Fruit fly (Drosophila melanogaster) whole organism, embryonic: Measurements from ENCODE around the gene CG17032.

Experiments used
- B-H2 ChIP-seq: fragments of 200-800 bp; sonication (Bioruptor generic); optimal IDR thresholded peaks from 2 replicates; lab custom pipeline; 2018; ENCODE audit warnings: missing biosample characterization, mild to moderate bottlenecking, missing genetic modification characterization
- Blimp-1 ChIP-seq: fragments of 200-800 bp; sonication (Bioruptor generic); optimal IDR thresholded peaks from 3 replicates; lab custom pipeline; 2018; ENCODE audit warnings: missing biosample characterization, missing genetic modification characterization, mild to moderate bottlenecking, moderate library complexity, missing genetic modification reagents
- BtbVII ChIP-seq: fragments of 200-800 bp; sonication (Bioruptor generic); optimal IDR thresholded peaks from 3 replicates; lab custom pipeline; 2017; ENCODE audit warnings: missing biosample characterization, mild to moderate bottlenecking, missing genetic modification characterization
- CG10543 ChIP-seq: fragments of 200-800 bp; sonication (Bioruptor generic); optimal IDR thresholded peaks from 3 replicates; lab custom pipeline; 2017; ENCODE audit warnings: missing biosample characterization, mild to moderate bottlenecking, missing genetic modification characterization, moderate library complexity
- CG10654 ChIP-seq: fragments of 200-800 bp; sonication (Bioruptor generic); optimal IDR thresholded peaks from 2 replicates; lab custom pipeline; 2016; ENCODE audit warnings: missing biosample characterization, missing genetic modification characterization
- CG12744 ChIP-seq: fragments of 200-800 bp; sonication (Bioruptor generic); optimal IDR thresholded peaks from 2 replicates; lab custom pipeline; 2016; ENCODE audit warnings: missing biosample characterization, missing genetic modification characterization
- CG13894 ChIP-seq: fragments of 200-800 bp; sonication (Bioruptor generic); optimal IDR thresholded peaks from 3 replicates; lab custom pipeline; 2018; ENCODE audit warnings: missing biosample characterization, mild to moderate bottlenecking, missing genetic modification characterization, moderate library complexity
- CG2120 ChIP-seq: fragments of 200-800 bp; sonication (Bioruptor generic); optimal IDR thresholded peaks from 3 replicates; lab custom pipeline; 2016; ENCODE audit warnings: missing biosample characterization, missing genetic modification characterization
- CG31224 ChIP-seq: fragments of 200-800 bp; sonication (Bioruptor generic); IDR thresholded peaks from 2 replicates; pipeline ENCODE4 v1.3.6; 2022; ENCODE audit warnings: missing biosample characterization, missing genetic modification characterization
- CG4820 ChIP-seq: fragments of 200-800 bp; sonication (Bioruptor generic); optimal IDR thresholded peaks from 3 replicates; lab custom pipeline; 2016; ENCODE audit warnings: missing biosample characterization, missing genetic modification characterization
- CG6254 ChIP-seq: fragments of 200-800 bp; sonication (Bioruptor generic); optimal IDR thresholded peaks from 3 replicates; lab custom pipeline; 2017; ENCODE audit warnings: mild to moderate bottlenecking, missing biosample characterization, missing genetic modification reagents, missing genetic modification characterization
- CG7839 ChIP-seq: fragments of 200-800 bp; sonication (Bioruptor generic); optimal IDR thresholded peaks from 3 replicates; lab custom pipeline; 2018; ENCODE audit warnings: missing biosample characterization, mild to moderate bottlenecking, missing genetic modification characterization, moderate library complexity
- CG8281 ChIP-seq: fragments of 200-800 bp; sonication (Bioruptor generic); optimal IDR thresholded peaks from 2 replicates; lab custom pipeline; 2018; ENCODE audit warnings: missing biosample characterization, mild to moderate bottlenecking, missing genetic modification characterization, moderate library complexity
- CG8924 ChIP-seq: fragments of 200-800 bp; optimal IDR thresholded peaks from 3 replicates; lab custom pipeline; 2019; ENCODE audit warnings: missing biosample characterization, mild to moderate bottlenecking, missing genetic modification characterization, moderate library complexity
- Drgx ChIP-seq: fragments of 200-800 bp; sonication (Bioruptor generic); IDR thresholded peaks from 2 replicates; pipeline ENCODE4 v1.3.6; 2022; ENCODE audit warnings: missing biosample characterization, missing genetic modification characterization
- H15 ChIP-seq: fragments of 200-800 bp; sonication (Bioruptor generic); IDR thresholded peaks from 3 replicates; pipeline ENCODE4 v1.3.6; 2022; ENCODE audit warnings: missing biosample characterization, missing genetic modification characterization
- HLH4C ChIP-seq: fragments of 200-800 bp; sonication (Bioruptor generic); IDR thresholded peaks from 3 replicates; pipeline ENCODE4 v1.3.6; 2022; ENCODE audit warnings: missing biosample characterization, missing genetic modification characterization; ENCODE audit not compliant: partially characterized antibody
- Hr3 ChIP-seq: fragments of 200-800 bp; sonication (Bioruptor generic); optimal IDR thresholded peaks from 3 replicates; lab custom pipeline; 2016; ENCODE audit warnings: missing biosample characterization, missing genetic modification characterization
- Hr51 ChIP-seq, 2 experiments: fragments of 200-800 bp; sonication (Bioruptor generic); optimal IDR thresholded peaks; 2 replicates in 1 of 2; 3 replicates in 1 of 2; lab custom pipeline; 2016 to 2018; ENCODE audit warnings: missing biosample characterization in 2 of 2, missing genetic modification characterization in 2 of 2, mild to moderate bottlenecking in 1 of 2, moderate library complexity in 1 of 2
- Hr78 ChIP-seq, 2 experiments: fragments of 200-800 bp in 1 of 2; fragments of >200 bp in 1 of 2; sonication (Bioruptor generic) in 1 of 2; optimal IDR thresholded peaks; 2 replicates each; lab custom pipeline; 2017 to 2019; ENCODE audit warnings: missing biosample characterization in 2 of 2, missing genetic modification characterization in 2 of 2, mild to moderate bottlenecking in 1 of 2, moderate library complexity in 1 of 2
- Med ChIP-seq: fragments of 200-800 bp; sonication (Bioruptor generic); peaks from one replicate; lab custom pipeline; 2016; ENCODE audit warnings: missing biosample characterization, missing genetic modification characterization, mild to moderate bottlenecking, inconsistent platforms, moderate library complexity
- Meics ChIP-seq: fragments of 200-800 bp; sonication (Bioruptor generic); optimal IDR thresholded peaks from 2 replicates; lab custom pipeline; 2017; ENCODE audit warnings: missing biosample characterization, mild to moderate bottlenecking, missing genetic modification characterization
- Pdp1 ChIP-seq, 2 experiments: fragments of 200-800 bp; sonication (Bioruptor generic); optimal IDR thresholded peaks; 3 replicates each; lab custom pipeline; 2016; ENCODE audit warnings: missing biosample characterization in 2 of 2, missing genetic modification characterization in 2 of 2, mild to moderate bottlenecking in 1 of 2, moderate library complexity in 1 of 2
- Rfx ChIP-seq: fragments of 200-800 bp; sonication (Bioruptor generic); IDR thresholded peaks from 2 replicates; pipeline ENCODE4 v1.3.6; 2022; ENCODE audit warnings: missing biosample characterization, missing genetic modification characterization
- Sox102F ChIP-seq: fragments of 200-800 bp; sonication (Bioruptor generic); optimal IDR thresholded peaks from 2 replicates; lab custom pipeline; 2018; ENCODE audit warnings: missing biosample characterization, mild to moderate bottlenecking, missing genetic modification characterization, moderate library complexity
- Trl ChIP-seq, 3 experiments: fragments of >200 bp in 2 of 3; fragments of 200-800 bp in 1 of 3; sonication (Bioruptor generic) in 1 of 3; optimal IDR thresholded peaks; 2 replicates in 1 of 3; 3 replicates in 2 of 3; lab custom pipeline; 2016 to 2017; ENCODE audit warnings: missing biosample characterization in 1 of 3, missing genetic modification characterization in 1 of 3
- abd-A ChIP-seq: fragments of 200-800 bp; sonication (Bioruptor generic); optimal IDR thresholded peaks from 3 replicates; lab custom pipeline; 2019; ENCODE audit warnings: missing biosample characterization, mild to moderate bottlenecking, missing genetic modification characterization, moderate library complexity
- bcd ChIP-seq: fragments of 200-800 bp; sonication (Bioruptor generic); optimal IDR thresholded peaks from 2 replicates; lab custom pipeline; 2017; ENCODE audit warnings: missing biosample characterization, mild to moderate bottlenecking, missing genetic modification characterization
- bsh ChIP-seq, 2 experiments: fragments of 200-800 bp; sonication (Bioruptor generic); optimal IDR thresholded peaks; 2 replicates each; lab custom pipeline; 2017 to 2018; ENCODE audit warnings: mild to moderate bottlenecking in 2 of 2, missing biosample characterization in 2 of 2, missing genetic modification characterization in 2 of 2, moderate library complexity in 1 of 2
- chinmo ChIP-seq: fragments of 200-800 bp; sonication (Bioruptor generic); IDR thresholded peaks from 4 replicates; pipeline ENCODE4 v1.3.6; 2022; ENCODE audit warnings: missing biosample characterization, missing genetic modification characterization; ENCODE audit not compliant: partially characterized antibody
- crc ChIP-seq: fragments of 200-800 bp; sonication (Bioruptor generic); optimal IDR thresholded peaks from 2 replicates; lab custom pipeline; 2016; ENCODE audit warnings: missing biosample characterization, missing genetic modification characterization
- dmrt99B ChIP-seq: fragments of 200-800 bp; sonication (Bioruptor generic); optimal IDR thresholded peaks from 2 replicates; lab custom pipeline; 2018; ENCODE audit warnings: missing biosample characterization, mild to moderate bottlenecking, missing genetic modification characterization, moderate library complexity
- grau ChIP-seq: fragments of 200-800 bp; optimal IDR thresholded peaks from 3 replicates; lab custom pipeline; 2019; ENCODE audit warnings: missing biosample characterization, mild to moderate bottlenecking, missing genetic modification characterization, moderate library complexity
- gsb-n ChIP-seq: fragments of 200-800 bp; sonication (Bioruptor generic); optimal IDR thresholded peaks from 3 replicates; lab custom pipeline; 2018; ENCODE audit warnings: missing biosample characterization, mild to moderate bottlenecking, missing genetic modification characterization
- lilli ChIP-seq: fragments of 200-800 bp; sonication (Bioruptor generic); optimal IDR thresholded peaks from 3 replicates; lab custom pipeline; 2016; ENCODE audit warnings: missing biosample characterization, missing genetic modification characterization
- nom ChIP-seq: fragments of 200-800 bp; sonication (Bioruptor generic); optimal IDR thresholded peaks from 2 replicates; lab custom pipeline; 2017; ENCODE audit warnings: missing biosample characterization, missing genetic modification characterization, mild to moderate bottlenecking, moderate library complexity, missing genetic modification reagents
- oc ChIP-seq: fragments of 200-800 bp; sonication (Bioruptor generic); optimal IDR thresholded peaks from 2 replicates; lab custom pipeline; 2018; ENCODE audit warnings: missing biosample characterization, mild to moderate bottlenecking, missing genetic modification characterization, moderate library complexity
- row ChIP-seq: fragments of 200-800 bp; sonication (Bioruptor generic); IDR thresholded peaks from 3 replicates; pipeline ENCODE4 v1.3.6; 2022; ENCODE audit warnings: missing biosample characterization, missing genetic modification characterization
- sd ChIP-seq: fragments of 200-800 bp; sonication (Bioruptor generic); optimal IDR thresholded peaks from 3 replicates; lab custom pipeline; 2018; ENCODE audit warnings: missing biosample characterization, mild to moderate bottlenecking, missing genetic modification characterization, moderate library complexity
- sens ChIP-seq: fragments of 200-800 bp; sonication (Bioruptor generic); peaks from one replicate; lab custom pipeline; 2016; ENCODE audit warnings: missing biosample characterization, missing genetic modification characterization
- sqz ChIP-seq: fragments of 200-800 bp; sonication (Bioruptor generic); optimal IDR thresholded peaks from 3 replicates; lab custom pipeline; 2018; ENCODE audit warnings: missing biosample characterization, mild to moderate bottlenecking, missing genetic modification characterization
- stc ChIP-seq: fragments of 200-800 bp; sonication (Bioruptor generic); IDR thresholded peaks from 2 replicates; pipeline ENCODE4 v1.3.6; 2022; ENCODE audit warnings: missing biosample characterization, missing genetic modification characterization

CG17032 gene

dm6 chr3L:16001164-16001679 is 42.6 kb downstream of the CG17032 start (continued):
- TF ChIP-seq CG12744 (GFP tag; lab: Kevin White, UChicago) (peak; percentile 69), HLH4C (GFP tag; lab: Robert Waterston, UW) (no peak), CG4820 (peak; percentile 36), CG6254 (GFP tag; lab: Kevin White, UChicago) (no peak), CG31224 (GFP tag; lab: Robert Waterston, UW) (peak; percentile 50; the same call in 1 of the 2 replicates)
- TF ChIP-seq, all 482 proteins: peak for 322

- peak; percentile 29; the same call in 1 of the 2 replicates for TF ChIP-seq Drgx (GFP tag; lab: Robert Waterston, UW)
- no peak for TF ChIP-seq CG10543 (GFP tag; lab: Kevin White, UChicago)
- peak; percentile 5 for TF ChIP-seq crc (GFP tag; lab: Kevin White, UChicago)
- no peak for TF ChIP-seq Hr78 (GFP tag; optimal IDR thresholded peaks at IDR 0.05; lab: Kevin White, UChicago)
- peak; percentile 19 for TF ChIP-seq CG8924 (tag; lab: Kevin White, UChicago)
- 0 out of 3 replicates have a peak, but pooled peaks have one; percentile 10 for TF ChIP-seq row
- peak; percentile 4 for TF ChIP-seq CG13894 (tag; lab: Kevin White, UChicago)
- TF ChIP-seq H15 (GFP tag; lab: Robert Waterston, UW) = no peak
- TF ChIP-seq CG10654 = no peak
- 0 out of 2 replicates have a peak, but pooled peaks have one; percentile 14 for TF ChIP-seq Rfx
- no peak for TF ChIP-seq bcd (GFP tag; lab: Kevin White, UChicago)
- TF ChIP-seq sd (tag; lab: Kevin White, UChicago) = peak; percentile 6
- TF ChIP-seq Trl (optimal IDR thresholded peaks at IDR 0.05; lab: Kevin White, UChicago) = peak in 1 of 2 experiments; percentile 18
- TF ChIP-seq Trl (GFP tag; optimal IDR thresholded peaks at IDR 0.05; lab: Kevin White, UChicago) = no peak
- peak; percentile 5 for TF ChIP-seq dmrt99B (tag; lab: Kevin White, UChicago)
- no peak for TF ChIP-seq Blimp-1
- peak; percentile 6 for TF ChIP-seq CG7839 (tag; lab: Kevin White, UChicago)
- TF ChIP-seq stc (GFP tag; lab: Robert Waterston, UW) = 0 out of 2 replicates have a peak, but pooled peaks have one; percentile 25
- no peak for TF ChIP-seq gsb-n (tag; lab: Kevin White, UChicago)
- TF ChIP-seq Meics (GFP tag; lab: Kevin White, UChicago) = no peak
- peak in 1 of 2 experiments; percentile 78 for TF ChIP-seq bsh (GFP tag; optimal IDR thresholded peaks at IDR 0.05; lab: Kevin White, UChicago)
- TF ChIP-seq sqz (GFP tag; lab: Kevin White, UChicago) = peak; percentile 24
- TF ChIP-seq Sox102F = peak; percentile 1
- peak; percentile 98 for TF ChIP-seq CG8281
- peak; percentile 72 for TF ChIP-seq Med (GFP tag; lab: Kevin White, UChicago)
- TF ChIP-seq Pdp1 (GFP tag; optimal IDR thresholded peaks at IDR 0.05; lab: Kevin White, UChicago) = peak in 1 of 2 experiments; percentile 10
- peak in 1 of 2 experiments; percentile 25 for TF ChIP-seq Hr51 (GFP tag; optimal IDR thresholded peaks at IDR 0.05; lab: Kevin White, UChicago)
- TF ChIP-seq CG2120 (GFP tag; lab: Kevin White, UChicago) = peak; percentile 8
- peak; percentile 77 for TF ChIP-seq sens (GFP tag; lab: Kevin White, UChicago)
- TF ChIP-seq abd-A (tag; lab: Kevin White, UChicago) = peak; percentile 14
- 0 out of 4 replicates have a peak, but pooled peaks have one; percentile 17 for TF ChIP-seq chinmo (GFP tag; lab: Robert Waterston, UW)
- peak; percentile 1 for TF ChIP-seq lilli (GFP tag; lab: Kevin White, UChicago)
- no peak for TF ChIP-seq Hr3 (GFP tag; lab: Kevin White, UChicago)
- TF ChIP-seq grau (tag; lab: Kevin White, UChicago) = no peak
- peak; percentile 71 for TF ChIP-seq nom (GFP tag; lab: Kevin White, UChicago)
- TF ChIP-seq B-H2 (GFP tag; lab: Kevin White, UChicago) = peak; percentile 32
- peak; percentile 61 for TF ChIP-seq BtbVII
- peak; percentile 28 for TF ChIP-seq oc (tag; lab: Kevin White, UChicago)
These were observed 43.6 kb downstream of the CG17032 start for dm6 chr3L:16002116-16002716.
